Worm (Caenorhabditis elegans) whole organism, L4/young adult: Measurements from ENCODE around the gene W06A7.4.

Experiments
- W03F9.2 ChIP-seq: fragments of 150-350 bp; optimal IDR thresholded peaks from 2 replicates; lab custom pipeline; 2014; ENCODE audit warnings: missing biosample characterization, missing genetic modification characterization
- dao-5 ChIP-seq: sonication (generic microtip); optimal IDR thresholded peaks from 2 replicates; lab custom pipeline; 2016; ENCODE audit warnings: missing genotype, missing genetic modification characterization, moderate library complexity, missing compliant biosample characterization
- him-1 ChIP-seq: sonication (generic microtip); optimal IDR thresholded peaks from 2 replicates; lab custom pipeline; 2016; ENCODE audit warnings: missing genotype, missing genetic modification reagents, missing genetic modification characterization, missing compliant biosample characterization

ce11 chrV:14792346-14792745, 31.9 kb upstream of the W06A7.4 start:
- no peak for TF ChIP-seq W03F9.2
- TF ChIP-seq him-1 (tag; lab: Kevin White, UChicago): no peak
- no peak for TF ChIP-seq dao-5 (tag; lab: Kevin White, UChicago)
